Worm (Caenorhabditis elegans) whole organism, L3 larva: Measurements from ENCODE around the gene srh-257.

Experiments
- nhr-11 ChIP-seq: fragments of 150-350 bp; optimal IDR thresholded peaks from 2 replicates; lab custom pipeline; 2014; ENCODE audit warnings: missing biosample characterization, missing genetic modification characterization
- nhr-28 ChIP-seq: fragments of 150-350 bp; optimal IDR thresholded peaks from 2 replicates; lab custom pipeline; 2014; ENCODE audit warnings: missing biosample characterization, missing genetic modification characterization
- sea-2 ChIP-seq: fragments of 150-350 bp; sonication (generic microtip); optimal IDR thresholded peaks from 4 replicates; lab custom pipeline; 2014; ENCODE audit warnings: missing biosample characterization, missing genetic modification reagents, missing genetic modification characterization
- skn-1 ChIP-seq: fragments of 150-350 bp; optimal IDR thresholded peaks from 2 replicates; lab custom pipeline; 2014; ENCODE audit warnings: missing biosample characterization, missing genetic modification characterization
- unc-62 ChIP-seq: fragments of 150-350 bp; sonication (generic microtip); optimal IDR thresholded peaks from 4 replicates; lab custom pipeline; 2014; ENCODE audit warnings: missing biosample characterization, missing genetic modification reagents, missing genetic modification characterization
- ztf-4 ChIP-seq: fragments of 150-350 bp; optimal IDR thresholded peaks from 2 replicates; lab custom pipeline; 2014; ENCODE audit warnings: missing biosample characterization, missing genetic modification characterization

ce11 chrV:15398728-15399127 is 8.3 kb upstream of the srh-257 start, which contains the start of gene fbxa-199:
- TF ChIP-seq skn-1 (tag; lab: Kevin White, UChicago) (no peak), nhr-28 (no peak), unc-62 (GFP tag; lab: Kevin White, UChicago) (no peak), nhr-11 (tag; lab: Kevin White, UChicago) (no peak), ztf-4 (tag; lab: Kevin White, UChicago) (no peak), sea-2 (no peak)
